Fruit fly (Drosophila melanogaster) whole organism, embryonic: Measurements from ENCODE around the gene CG9673.
A peak's percentile ranks its signal among the peaks of the same experiment; 100 is the strongest.

Experiments
- Atf3 ChIP-seq: fragments of 200-800 bp; sonication (Bioruptor generic); optimal IDR thresholded peaks from 3 replicates; lab custom pipeline; 2016; ENCODE audit warnings: missing biosample characterization, missing genetic modification characterization
- BEAF-32 ChIP-seq: fragments of 200-800 bp; sonication (Bioruptor generic); optimal IDR thresholded peaks from 3 replicates; lab custom pipeline; 2017; ENCODE audit warnings: missing biosample characterization, missing genetic modification characterization, mild to moderate bottlenecking, moderate library complexity, missing genetic modification reagents
- CG10209 ChIP-seq: fragments of 200-800 bp; sonication (Bioruptor generic); optimal IDR thresholded peaks from 3 replicates; lab custom pipeline; 2017; ENCODE audit warnings: missing biosample characterization, mild to moderate bottlenecking, missing genetic modification characterization, missing genetic modification reagents
- CG1024 ChIP-seq: fragments of 200-800 bp; sonication (Bioruptor generic); IDR thresholded peaks from 2 replicates; pipeline ENCODE4 v1.3.6; 2022; ENCODE audit warnings: missing biosample characterization, missing genetic modification characterization
- CG11085 ChIP-seq: fragments of 200-800 bp; sonication (Bioruptor generic); IDR thresholded peaks from 2 replicates; pipeline ENCODE4 v1.3.6; 2022; ENCODE audit warnings: missing biosample characterization, missing genetic modification characterization
- CG13424 ChIP-seq: fragments of 200-800 bp; sonication (Bioruptor generic); optimal IDR thresholded peaks from 2 replicates; lab custom pipeline; 2019; ENCODE audit warnings: missing biosample characterization, mild to moderate bottlenecking, missing genetic modification characterization, moderate library complexity
- CG14014 ChIP-seq: fragments of 200-800 bp; sonication (Bioruptor generic); IDR thresholded peaks from 2 replicates; pipeline ENCODE4 v1.3.6; 2022; ENCODE audit warnings: missing biosample characterization, missing genetic modification characterization
- CG15479 ChIP-seq: fragments of 200-800 bp; sonication (Bioruptor generic); optimal IDR thresholded peaks from 3 replicates; lab custom pipeline; 2019; ENCODE audit warnings: missing biosample characterization, mild to moderate bottlenecking, missing genetic modification characterization, moderate library complexity
- CG1792 ChIP-seq: fragments of 200-800 bp; sonication (Bioruptor generic); optimal IDR thresholded peaks from 2 replicates; lab custom pipeline; 2016; ENCODE audit warnings: missing biosample characterization, missing genetic modification characterization
- CG18599 ChIP-seq: fragments of 200-800 bp; sonication (Bioruptor generic); optimal IDR thresholded peaks from 3 replicates; lab custom pipeline; 2017; ENCODE audit warnings: missing biosample characterization, missing genetic modification characterization, mild to moderate bottlenecking, moderate library complexity, missing genetic modification reagents
- CG31224 ChIP-seq: fragments of 200-800 bp; sonication (Bioruptor generic); IDR thresholded peaks from 2 replicates; pipeline ENCODE4 v1.3.6; 2022; ENCODE audit warnings: missing biosample characterization, missing genetic modification characterization
- CG33213 ChIP-seq: fragments of 200-800 bp; sonication (Bioruptor generic); optimal IDR thresholded peaks from 3 replicates; lab custom pipeline; 2016; ENCODE audit warnings: missing biosample characterization, missing genetic modification characterization
- CG4707 ChIP-seq: fragments of 200-800 bp; sonication (Bioruptor generic); optimal IDR thresholded peaks from 2 replicates; lab custom pipeline; 2018; ENCODE audit warnings: missing biosample characterization, mild to moderate bottlenecking, missing genetic modification characterization, moderate library complexity
- CG5180 ChIP-seq: fragments of 200-800 bp; sonication (Bioruptor generic); optimal IDR thresholded peaks from 3 replicates; lab custom pipeline; 2017; ENCODE audit warnings: missing biosample characterization, missing genetic modification characterization, mild to moderate bottlenecking, moderate library complexity, missing genetic modification reagents
- CG7839 ChIP-seq: fragments of 200-800 bp; sonication (Bioruptor generic); optimal IDR thresholded peaks from 3 replicates; lab custom pipeline; 2018; ENCODE audit warnings: missing biosample characterization, mild to moderate bottlenecking, missing genetic modification characterization, moderate library complexity
- CG8359 ChIP-seq: fragments of 200-800 bp; sonication (Bioruptor generic); optimal IDR thresholded peaks from 2 replicates; lab custom pipeline; 2017; ENCODE audit warnings: missing biosample characterization, mild to moderate bottlenecking, missing genetic modification characterization, borderline replicate concordance
- Elba2 ChIP-seq: fragments of 200-800 bp; sonication (Bioruptor generic); optimal IDR thresholded peaks from 3 replicates; lab custom pipeline; 2016; ENCODE audit warnings: missing biosample characterization, missing genetic modification characterization
- Ets97D ChIP-seq: fragments of 200-800 bp; sonication (Bioruptor generic); optimal IDR thresholded peaks from 3 replicates; lab custom pipeline; 2016; ENCODE audit warnings: missing biosample characterization, missing genetic modification characterization
- H15 ChIP-seq: fragments of 200-800 bp; sonication (Bioruptor generic); IDR thresholded peaks from 3 replicates; pipeline ENCODE4 v1.3.6; 2022; ENCODE audit warnings: missing biosample characterization, missing genetic modification characterization
- H2.0 ChIP-seq: fragments of 200-800 bp; sonication (Bioruptor generic); IDR thresholded peaks from 2 replicates; pipeline ENCODE4 v1.3.6; 2022; ENCODE audit warnings: missing biosample characterization, missing genetic modification characterization
- HLHmδ ChIP-seq: fragments of 200-800 bp; sonication (Bioruptor generic); optimal IDR thresholded peaks from 2 replicates; lab custom pipeline; 2018; ENCODE audit warnings: missing biosample characterization, mild to moderate bottlenecking, missing genetic modification characterization, moderate library complexity
- Hey ChIP-seq: fragments of 200-800 bp; sonication (Bioruptor generic); optimal IDR thresholded peaks from 3 replicates; lab custom pipeline; 2018; ENCODE audit warnings: missing biosample characterization, mild to moderate bottlenecking, missing genetic modification characterization
- Mes4 ChIP-seq: fragments of 200-800 bp; sonication (Bioruptor generic); optimal IDR thresholded peaks from 2 replicates; lab custom pipeline; 2016; ENCODE audit warnings: missing biosample characterization, missing genetic modification characterization
- Neu2 ChIP-seq: fragments of 200-800 bp; sonication (Bioruptor generic); optimal IDR thresholded peaks from 3 replicates; lab custom pipeline; 2016; ENCODE audit warnings: missing biosample characterization, missing genetic modification characterization, borderline replicate concordance
- Six4 ChIP-seq: fragments of 200-800 bp; sonication (Bioruptor generic); optimal IDR thresholded peaks from 2 replicates; lab custom pipeline; 2016; ENCODE audit warnings: missing biosample characterization, missing genetic modification characterization
- Sry-β ChIP-seq: fragments of 200-800 bp; sonication (Bioruptor generic); optimal IDR thresholded peaks from 2 replicates; lab custom pipeline; 2018; ENCODE audit warnings: missing biosample characterization, mild to moderate bottlenecking, missing genetic modification characterization, moderate library complexity
- Sry-δ ChIP-seq: fragments of 200-800 bp; sonication (Bioruptor generic); optimal IDR thresholded peaks from 2 replicates; lab custom pipeline; 2016; ENCODE audit warnings: missing biosample characterization, missing genetic modification characterization
- amos ChIP-seq: fragments of 200-800 bp; sonication (Bioruptor generic); IDR thresholded peaks from 2 replicates; pipeline ENCODE4 v1.3.6; 2022; ENCODE audit warnings: missing biosample characterization, missing genetic modification characterization; ENCODE audit not compliant: partially characterized antibody
- ato ChIP-seq: fragments of 200-800 bp; sonication (Bioruptor generic); IDR thresholded peaks from 2 replicates; pipeline ENCODE4 v1.3.6; 2022; ENCODE audit warnings: missing biosample characterization, missing genetic modification characterization; ENCODE audit not compliant: partially characterized antibody
- br ChIP-seq: fragments of >200 bp; optimal IDR thresholded peaks from 2 replicates; lab custom pipeline; 2017
- chif ChIP-seq, 2 experiments: fragments of 200-800 bp; sonication (Bioruptor generic); optimal IDR thresholded peaks; 3 replicates each; lab custom pipeline; 2016; ENCODE audit warnings: missing biosample characterization in 2 of 2, missing genetic modification characterization in 2 of 2
- corto ChIP-seq: fragments of 200-800 bp; sonication (Bioruptor generic); optimal IDR thresholded peaks from 2 replicates; lab custom pipeline; 2016; ENCODE audit warnings: missing biosample characterization, mild to moderate bottlenecking, missing genetic modification characterization, moderate library complexity
- cwo ChIP-seq: fragments of 200-800 bp; sonication (Bioruptor generic); optimal IDR thresholded peaks from 3 replicates; lab custom pipeline; 2017; ENCODE audit warnings: missing biosample characterization, missing genetic modification characterization, mild to moderate bottlenecking, moderate library complexity, missing genetic modification reagents
- dan ChIP-seq: fragments of 200-800 bp; sonication (Bioruptor generic); IDR thresholded peaks from 2 replicates; pipeline ENCODE4 v1.3.6; 2022; ENCODE audit warnings: missing biosample characterization, missing genetic modification characterization
- dati ChIP-seq: fragments of 200-800 bp; sonication (Bioruptor generic); IDR thresholded peaks from 2 replicates; pipeline ENCODE4 v1.3.6; 2022; ENCODE audit warnings: missing biosample characterization, missing genetic modification characterization
- dmrt99B ChIP-seq: fragments of 200-800 bp; sonication (Bioruptor generic); optimal IDR thresholded peaks from 2 replicates; lab custom pipeline; 2018; ENCODE audit warnings: missing biosample characterization, mild to moderate bottlenecking, missing genetic modification characterization, moderate library complexity
- ewg ChIP-seq: fragments of 200-800 bp; sonication (Bioruptor generic); optimal IDR thresholded peaks from 3 replicates; lab custom pipeline; 2017; ENCODE audit warnings: mild to moderate bottlenecking, missing biosample characterization, missing genetic modification reagents, missing genetic modification characterization
- fu2 ChIP-seq: fragments of 200-800 bp; sonication (Bioruptor generic); optimal IDR thresholded peaks from 2 replicates; lab custom pipeline; 2016; ENCODE audit warnings: missing biosample characterization, missing genetic modification characterization
- gfzf ChIP-seq: fragments of 200-800 bp; sonication (Bioruptor generic); optimal IDR thresholded peaks from 2 replicates; lab custom pipeline; 2016; ENCODE audit warnings: missing biosample characterization, mild to moderate bottlenecking, missing genetic modification characterization, moderate library complexity
- kah ChIP-seq: fragments of 200-800 bp; sonication (Bioruptor generic); optimal IDR thresholded peaks from 2 replicates; lab custom pipeline; 2018; ENCODE audit warnings: missing biosample characterization, mild to moderate bottlenecking, missing genetic modification characterization
- lbe ChIP-seq: fragments of 200-800 bp; sonication (Bioruptor generic); optimal IDR thresholded peaks from 2 replicates; lab custom pipeline; 2016; ENCODE audit warnings: missing biosample characterization, mild to moderate bottlenecking, missing genetic modification characterization
- maf-S ChIP-seq: fragments of 200-800 bp; sonication (Bioruptor generic); optimal IDR thresholded peaks from 2 replicates; lab custom pipeline; 2016; ENCODE audit warnings: missing biosample characterization, missing genetic modification characterization
- nerfin-1 ChIP-seq: fragments of 200-800 bp; sonication (Bioruptor generic); optimal IDR thresholded peaks from 3 replicates; lab custom pipeline; 2019; ENCODE audit warnings: missing biosample characterization, mild to moderate bottlenecking, missing genetic modification characterization, moderate library complexity
- nerfin-2 ChIP-seq: fragments of 200-800 bp; sonication (Bioruptor generic); IDR thresholded peaks from 2 replicates; pipeline ENCODE4 v1.3.6; 2022; ENCODE audit warnings: missing biosample characterization, missing genetic modification characterization; ENCODE audit not compliant: partially characterized antibody
- sob ChIP-seq: fragments of 200-800 bp; sonication (Bioruptor generic); IDR thresholded peaks from 2 replicates; pipeline ENCODE4 v1.3.6; 2022; ENCODE audit warnings: missing biosample characterization, missing genetic modification characterization
- tgo ChIP-seq: fragments of 200-800 bp; sonication (Bioruptor generic); IDR thresholded peaks from 3 replicates; pipeline ENCODE4 v1.3.6; 2022; ENCODE audit warnings: missing biosample characterization, missing genetic modification characterization
- tin ChIP-seq: fragments of 200-800 bp; sonication (Bioruptor generic); optimal IDR thresholded peaks from 3 replicates; lab custom pipeline; 2016; ENCODE audit warnings: missing biosample characterization, missing genetic modification characterization
- trem ChIP-seq: fragments of 200-800 bp; optimal IDR thresholded peaks from 3 replicates; lab custom pipeline; 2019; ENCODE audit warnings: missing biosample characterization, mild to moderate bottlenecking, missing genetic modification characterization, moderate library complexity
- trh ChIP-seq: fragments of 200-800 bp; sonication (Bioruptor generic); optimal IDR thresholded peaks from 2 replicates; lab custom pipeline; 2016; ENCODE audit warnings: missing biosample characterization, missing genetic modification characterization
- unpg ChIP-seq: fragments of 200-800 bp; sonication (Bioruptor generic); optimal IDR thresholded peaks from 3 replicates; lab custom pipeline; 2018; ENCODE audit warnings: missing biosample characterization, mild to moderate bottlenecking, missing genetic modification characterization, moderate library complexity
- vnd ChIP-seq: fragments of 200-800 bp; sonication (Bioruptor generic); IDR thresholded peaks from 3 replicates; pipeline ENCODE4 v1.3.6; 2022; ENCODE audit warnings: missing biosample characterization, missing genetic modification characterization; ENCODE audit not compliant: partially characterized antibody

Gene CG9673

dm6 chrX:16654931-16655409 lies 48.7 kb downstream of the CG9673 start, which contains the start of the genes Nemp and r (continued):
- TF ChIP-seq cwo (GFP tag; lab: Kevin White, UChicago), result no peak
- TF ChIP-seq dmrt99B (tag; lab: Kevin White, UChicago), result no peak
- TF ChIP-seq gfzf (GFP tag; lab: Kevin White, UChicago), result peak; percentile 82
- TF ChIP-seq H2.0 (GFP tag; lab: Robert Waterston, UW), result no peak
- TF ChIP-seq kah (GFP tag; lab: Kevin White, UChicago), result no peak
- TF ChIP-seq Hey (tag; lab: Kevin White, UChicago), result no peak
- TF ChIP-seq trem, result peak; percentile 24
- no peak for TF ChIP-seq HLHmδ (GFP tag; lab: Kevin White, UChicago)
- no peak for TF ChIP-seq CG31224 (GFP tag; lab: Robert Waterston, UW)
- TF ChIP-seq Atf3 (GFP tag; lab: Kevin White, UChicago), result no peak
- TF ChIP-seq tgo (GFP tag; lab: Robert Waterston, UW), result no peak
- TF ChIP-seq vnd, result peak; percentile 62; the same call in 2 of the 3 replicates
- peak; percentile 29 for TF ChIP-seq Ets97D (GFP tag; lab: Kevin White, UChicago)
- TF ChIP-seq CG10209 (GFP tag; lab: Kevin White, UChicago), result no peak
- TF ChIP-seq H15 (GFP tag; lab: Robert Waterston, UW), result no peak
- TF ChIP-seq corto (GFP tag; lab: Kevin White, UChicago), result no peak
- no peak for TF ChIP-seq Six4 (GFP tag; lab: Kevin White, UChicago)
- TF ChIP-seq chif (GFP tag; optimal IDR thresholded peaks at IDR 0.05; lab: Kevin White, UChicago), result no peak
- no peak for TF ChIP-seq CG5180
- no peak for TF ChIP-seq CG18599 (GFP tag; lab: Kevin White, UChicago)
- no peak for TF ChIP-seq CG7839
- TF ChIP-seq CG15479, result no peak
- TF ChIP-seq ato (GFP tag; lab: Robert Waterston, UW), result no peak
- TF ChIP-seq CG1792 (GFP tag; lab: Kevin White, UChicago), result no peak
- TF ChIP-seq lbe, result no peak
- no peak for TF ChIP-seq CG1024 (GFP tag; lab: Robert Waterston, UW)
- no peak for TF ChIP-seq ewg (GFP tag; lab: Kevin White, UChicago)
- TF ChIP-seq nerfin-2 (GFP tag; lab: Robert Waterston, UW), result peak; percentile 36; the same call in 1 of the 2 replicates
- TF ChIP-seq Neu2, result no peak
- TF ChIP-seq tin (GFP tag; lab: Kevin White, UChicago), result no peak
- TF ChIP-seq CG11085 (GFP tag; lab: Robert Waterston, UW), result no peak
- no peak for TF ChIP-seq Mes4
- TF ChIP-seq CG13424, result no peak
- TF ChIP-seq sob (GFP tag; lab: Robert Waterston, UW), result no peak
- no peak for TF ChIP-seq dan
- TF ChIP-seq trh (GFP tag; lab: Kevin White, UChicago), result no peak
- TF ChIP-seq fu2 (GFP tag; lab: Kevin White, UChicago), result no peak
- TF ChIP-seq br (lab: Kevin White, UChicago), result no peak
- TF ChIP-seq BEAF-32, result peak; percentile 89
- no peak for TF ChIP-seq CG14014 (GFP tag; lab: Robert Waterston, UW)
- no peak for TF ChIP-seq maf-S
- no peak for TF ChIP-seq nerfin-1 (tag; lab: Kevin White, UChicago)
- no peak for TF ChIP-seq Sry-β (GFP tag; lab: Kevin White, UChicago)
- peak; percentile 65 for TF ChIP-seq Sry-δ (GFP tag; lab: Kevin White, UChicago)
- no peak for TF ChIP-seq Elba2 (GFP tag; lab: Kevin White, UChicago)
- no peak for TF ChIP-seq CG4707
- TF ChIP-seq dati (GFP tag; lab: Robert Waterston, UW), result no peak
- TF ChIP-seq CG33213 (GFP tag; lab: Kevin White, UChicago), result no peak
- no peak for TF ChIP-seq CG8359 (GFP tag; lab: Kevin White, UChicago)
- peak; percentile 71 for TF ChIP-seq amos (GFP tag; lab: Robert Waterston, UW)
- TF ChIP-seq unpg (GFP tag; lab: Kevin White, UChicago), result no peak
